Worm (Caenorhabditis elegans) whole organism, young adult: ENCODE results near the gene algn-12.

Experiments used
- B0261.1 ChIP-seq: sonication (generic microtip); optimal IDR thresholded peaks from 2 replicates; lab custom pipeline; 2016; ENCODE audit warnings: mild to moderate bottlenecking, missing genetic modification characterization, moderate library complexity, missing compliant biosample characterization
- F22D6.2 ChIP-seq: sonication (generic microtip); optimal IDR thresholded peaks from 2 replicates; lab custom pipeline; 2016; ENCODE audit warnings: mild to moderate bottlenecking, missing genetic modification characterization, missing compliant biosample characterization
- F33H1.4 ChIP-seq: fragments of 200-800 bp; sonication (Bioruptor generic); IDR thresholded peaks from 2 replicates; pipeline ENCODE4 v1.3.6; 2022; ENCODE audit warnings: missing genetic modification reagents, missing genetic modification characterization, missing compliant biosample characterization
- ama-1 ChIP-seq, 3 experiments: fragments of 150-350 bp in 1 of 3; sonication (generic microtip) in 2 of 3; optimal IDR thresholded peaks; 2 replicates each; lab custom pipeline; 2014 to 2018; ENCODE audit warnings: missing biosample characterization in 2 of 3, missing genetic modification characterization in 2 of 3, missing genetic modification reagents in 2 of 3
- ceh-58 ChIP-seq: fragments of 200-800 bp; sonication (Bioruptor generic); IDR thresholded peaks from 2 replicates; pipeline ENCODE4 v1.3.6; 2022; ENCODE audit warnings: missing genetic modification characterization, missing compliant biosample characterization
- dpl-1 ChIP-seq: fragments of 150-350 bp; optimal IDR thresholded peaks from 2 replicates; lab custom pipeline; 2014; ENCODE audit warnings: missing biosample characterization, missing genetic modification reagents, missing genetic modification characterization
- egrh-3 ChIP-seq: fragments of 200-800 bp; sonication (Bioruptor generic); IDR thresholded peaks from 2 replicates; pipeline ENCODE4 v1.3.6; 2022; ENCODE audit warnings: missing genetic modification reagents, missing genetic modification characterization, missing compliant biosample characterization
- hlh-12 ChIP-seq: sonication (generic microtip); optimal IDR thresholded peaks from 2 replicates; lab custom pipeline; 2016; ENCODE audit warnings: missing genetic modification characterization, missing compliant biosample characterization
- nfya-2 ChIP-seq: fragments of 200-800 bp; sonication (Bioruptor generic); IDR thresholded peaks from 2 replicates; pipeline ENCODE4 v1.3.6; 2022; ENCODE audit warnings: missing genetic modification reagents, missing genetic modification characterization, missing compliant biosample characterization
- nhr-27 ChIP-seq: fragments of 200-800 bp; sonication (Bioruptor generic); optimal IDR thresholded peaks from 2 replicates; lab custom pipeline; 2018; ENCODE audit warnings: mild to moderate bottlenecking, missing genetic modification characterization, moderate library complexity, missing compliant biosample characterization
- pha-4 ChIP-seq: fragments of 150-350 bp; sonication (generic microtip); optimal IDR thresholded peaks from 2 replicates; lab custom pipeline; 2014; ENCODE audit warnings: missing biosample characterization, missing genetic modification reagents, missing genetic modification characterization
- sea-2 ChIP-seq: fragments of 200-800 bp; sonication (Bioruptor generic); IDR thresholded peaks from 2 replicates; pipeline ENCODE4 v1.3.6; 2022; ENCODE audit warnings: missing genetic modification characterization, missing compliant biosample characterization
- snpc-4 ChIP-seq, 5 experiments: fragments of 150-350 bp in 1 of 5; sonication (generic microtip) in 4 of 5; optimal IDR thresholded peaks; 2 replicates each; lab custom pipeline; 2014 to 2018; ENCODE audit warnings: missing genetic modification characterization in 5 of 5, missing biosample characterization in 3 of 5, antibody characterized with exemption in 2 of 5, mild to moderate bottlenecking in 2 of 5, missing compliant biosample characterization in 2 of 5, missing genotype in 2 of 5, moderate library complexity in 2 of 5, missing genetic modification reagents in 1 of 5
- unc-62 ChIP-seq: fragments of 150-350 bp; optimal IDR thresholded peaks from 2 replicates; lab custom pipeline; 2014; ENCODE audit warnings: missing biosample characterization, missing genetic modification reagents, missing genetic modification characterization

ce11 chrV:8034811-8035210 is at the start of gene algn-12:
- TF ChIP-seq egrh-3 (GFP tag; lab: Robert Waterston, UW): no peak
- no peak for TF ChIP-seq sea-2 (GFP tag; lab: Robert Waterston, UW)
- no peak for TF ChIP-seq unc-62 (GFP tag; lab: Kevin White, UChicago)
- TF ChIP-seq nhr-27 (tag; lab: Kevin White, UChicago): no peak
- TF ChIP-seq hlh-12: no peak
- TF ChIP-seq ceh-58 (GFP tag; lab: Robert Waterston, UW): no peak
- no peak for TF ChIP-seq F33H1.4
- TF ChIP-seq F22D6.2: no peak
- TF ChIP-seq snpc-4 (GFP tag; optimal IDR thresholded peaks at IDR 0.05; lab: Kevin White, UChicago): no peak
- no peak for TF ChIP-seq snpc-4 (tag; optimal IDR thresholded peaks at IDR 0.05; lab: Kevin White, UChicago)
- TF ChIP-seq ama-1 (optimal IDR thresholded peaks at IDR 0.05; lab: Kevin White, UChicago): no peak
- TF ChIP-seq ama-1 (GFP tag; optimal IDR thresholded peaks at IDR 0.05; lab: Kevin White, UChicago): no peak
- no peak for TF ChIP-seq pha-4 (tag; lab: Kevin White, UChicago)
- no peak for TF ChIP-seq B0261.1 (tag; lab: Kevin White, UChicago)
- TF ChIP-seq nfya-2 (GFP tag; lab: Robert Waterston, UW): no peak
- no peak for TF ChIP-seq dpl-1 (GFP tag; lab: Kevin White, UChicago)
